Worm (Caenorhabditis elegans) whole organism, young adult: Measurements from ENCODE around the gene rop-1.

Experiments used
- F37B4.10 ChIP-seq: fragments of 200-800 bp; sonication (Bioruptor generic); IDR thresholded peaks from 2 replicates; pipeline ENCODE4 v1.3.6; 2022; ENCODE audit warnings: missing genetic modification characterization, missing compliant biosample characterization
- Y79H2A.3 ChIP-seq: fragments of 200-800 bp; sonication (Bioruptor generic); conservative IDR thresholded peaks from 2 replicates; pipeline ENCODE4 v1.3.6; 2022; ENCODE audit warnings: missing genetic modification reagents, missing genetic modification characterization, missing compliant biosample characterization
- ama-1 ChIP-seq, 3 experiments: fragments of 150-350 bp in 1 of 3; sonication (generic microtip) in 2 of 3; optimal IDR thresholded peaks; 2 replicates each; lab custom pipeline; 2014 to 2018; ENCODE audit warnings: missing biosample characterization in 2 of 3, missing genetic modification characterization in 2 of 3, missing genetic modification reagents in 2 of 3
- bed-1 ChIP-seq: fragments of 200-800 bp; sonication (Bioruptor generic); IDR thresholded peaks from 2 replicates; pipeline ENCODE4 v1.3.6; 2022; ENCODE audit warnings: missing genetic modification reagents, missing genetic modification characterization, missing compliant biosample characterization
- ceh-58 ChIP-seq: fragments of 200-800 bp; sonication (Bioruptor generic); IDR thresholded peaks from 2 replicates; pipeline ENCODE4 v1.3.6; 2022; ENCODE audit warnings: missing genetic modification characterization, missing compliant biosample characterization
- dpl-1 ChIP-seq: fragments of 150-350 bp; optimal IDR thresholded peaks from 2 replicates; lab custom pipeline; 2014; ENCODE audit warnings: missing biosample characterization, missing genetic modification reagents, missing genetic modification characterization
- snpc-4 ChIP-seq, 5 experiments: fragments of 150-350 bp in 1 of 5; sonication (generic microtip) in 4 of 5; optimal IDR thresholded peaks; 2 replicates each; lab custom pipeline; 2014 to 2018; ENCODE audit warnings: missing genetic modification characterization in 5 of 5, missing biosample characterization in 3 of 5, antibody characterized with exemption in 2 of 5, mild to moderate bottlenecking in 2 of 5, missing compliant biosample characterization in 2 of 5, missing genotype in 2 of 5, moderate library complexity in 2 of 5, missing genetic modification reagents in 1 of 5

DNA sequence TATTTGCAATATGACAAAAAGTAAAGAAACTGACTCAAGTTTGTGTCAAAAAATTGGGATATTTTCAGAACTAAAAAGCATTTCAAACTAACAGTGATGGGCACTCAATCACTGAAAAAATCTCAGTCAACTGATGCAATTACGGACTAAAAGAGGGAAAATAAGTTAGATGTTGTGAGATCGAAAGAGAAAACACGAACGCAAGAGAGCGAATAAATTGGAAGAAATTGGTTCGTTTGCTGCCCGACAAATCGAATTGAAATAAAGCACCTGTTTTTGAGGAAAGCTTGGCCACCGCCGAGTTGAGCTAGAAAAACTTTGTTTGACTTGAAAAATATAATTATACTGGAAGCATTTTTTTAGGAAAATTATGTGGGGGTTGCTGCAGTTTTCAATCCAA lies 11.2 kb upstream of the rop-1 start:
- TF ChIP-seq bed-1 (GFP tag; lab: Robert Waterston, UW) (no peak), F37B4.10 (GFP tag; lab: Robert Waterston, UW) (no peak), ceh-58 (GFP tag; lab: Robert Waterston, UW) (no peak), ama-1 (optimal IDR thresholded peaks at IDR 0.05; lab: Kevin White, UChicago) (no peak), ama-1 (GFP tag; optimal IDR thresholded peaks at IDR 0.05; lab: Kevin White, UChicago) (no peak), dpl-1 (GFP tag; lab: Kevin White, UChicago) (no peak), Y79H2A.3 (GFP tag; lab: Robert Waterston, UW) (no peak), snpc-4 (GFP tag; optimal IDR thresholded peaks at IDR 0.05; lab: Kevin White, UChicago) (no peak), snpc-4 (tag; optimal IDR thresholded peaks at IDR 0.05; lab: Kevin White, UChicago) (no peak)
